Worm (Caenorhabditis elegans): ENCODE measurements around the gene K02E2.8.
A peak's percentile ranks its signal among the peaks of the same experiment; 100 is the strongest.

Gene K02E2.8

DNA sequence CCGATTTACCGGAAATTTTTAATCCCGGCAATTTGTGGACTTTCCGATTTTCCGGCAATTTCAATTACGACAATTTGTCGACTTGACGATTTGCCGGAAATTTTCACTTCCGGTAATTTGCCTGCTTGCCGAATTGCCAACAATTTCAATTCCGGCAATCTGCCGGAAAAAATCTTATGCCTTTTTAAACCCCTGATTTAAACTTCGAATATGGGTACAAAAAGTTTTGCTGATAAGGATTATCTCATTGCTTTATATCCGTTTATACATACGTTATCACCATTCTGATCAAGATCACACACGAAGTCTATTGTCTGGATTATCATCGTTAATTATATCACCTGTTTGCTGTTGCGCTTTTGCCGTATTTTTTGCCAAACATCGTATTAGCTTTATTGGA is 10.3 kb downstream of the K02E2.8 start, which contains the start of gene grd-11:
Gene grd-11 (plus strand): TSS at position 301 of the 400 bp plus-strand sequence.
- TF ChIP-seq unc-130 (tag; optimal IDR thresholded peaks at IDR 0.05) (no peak), mep-1 (tag; optimal IDR thresholded peaks at IDR 0.05) (no peak), unc-98 (GFP tag; IDR thresholded peaks at IDR 0.05) (no peak), nhr-20 (tag; optimal IDR thresholded peaks at IDR 0.05) (no peak), C16A3.4 (tag; optimal IDR thresholded peaks at IDR 0.05) (no peak), ceh-82 (tag; optimal IDR thresholded peaks at IDR 0.05) (no peak), sup-37 (GFP tag; optimal IDR thresholded peaks at IDR 0.05) (no peak), fkh-10 (GFP tag; optimal IDR thresholded peaks at IDR 0.05) (no peak), tlp-1 (tag; optimal IDR thresholded peaks at IDR 0.05) (no peak), nhr-47 (tag; optimal IDR thresholded peaks at IDR 0.05) (no peak), pag-3 (tag; optimal IDR thresholded peaks at IDR 0.05; ENCODE audit: borderline replicate concordance, insufficient read depth) (no peak), irx-1 (tag; optimal IDR thresholded peaks at IDR 0.05) (no peak), snu-23 (GFP tag; optimal IDR thresholded peaks at IDR 0.05) (no peak), lsy-2 (tag; optimal IDR thresholded peaks at IDR 0.05) (no peak), ama-1 (optimal IDR thresholded peaks at IDR 0.05) (no peak), sptf-1 (tag; optimal IDR thresholded peaks at IDR 0.05) (no peak), lin-15B (tag; optimal IDR thresholded peaks at IDR 0.05) (no peak), tbx-2 (tag; optimal IDR thresholded peaks at IDR 0.05) (no peak), ztf-4 (tag; optimal IDR thresholded peaks at IDR 0.05) (no peak), unc-62 (GFP tag; optimal IDR thresholded peaks at IDR 0.05) (no peak)

DNA sequence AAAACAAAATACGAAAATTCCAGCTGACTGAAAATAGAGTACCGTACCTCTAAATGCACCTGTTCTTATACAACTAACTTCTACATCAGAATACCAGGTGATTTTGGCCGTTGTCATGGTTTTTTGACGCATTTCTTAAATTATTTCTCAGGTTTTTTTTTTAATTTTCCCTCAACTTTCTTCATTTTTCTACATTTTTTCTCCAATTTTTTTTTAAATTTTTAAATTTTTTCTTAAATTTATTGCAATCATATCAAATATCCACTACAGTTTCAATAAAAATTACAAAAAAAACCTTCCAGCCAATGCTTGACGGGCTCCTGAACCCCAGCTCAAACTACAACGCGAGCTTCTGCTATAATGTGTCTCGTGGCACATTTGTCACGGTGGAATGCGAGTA is 15.5 kb downstream of the K02E2.8 start, which contains the start of gene K02E2.1:
Gene K02E2.1 (plus strand): TSS at position 301 of the 400 bp plus-strand sequence.
- peak; percentile 52 for TF ChIP-seq hlh-4 (tag; optimal IDR thresholded peaks at IDR 0.05)
- no peak for TF ChIP-seq lin-14 (GFP tag; optimal IDR thresholded peaks at IDR 0.05)

DNA sequence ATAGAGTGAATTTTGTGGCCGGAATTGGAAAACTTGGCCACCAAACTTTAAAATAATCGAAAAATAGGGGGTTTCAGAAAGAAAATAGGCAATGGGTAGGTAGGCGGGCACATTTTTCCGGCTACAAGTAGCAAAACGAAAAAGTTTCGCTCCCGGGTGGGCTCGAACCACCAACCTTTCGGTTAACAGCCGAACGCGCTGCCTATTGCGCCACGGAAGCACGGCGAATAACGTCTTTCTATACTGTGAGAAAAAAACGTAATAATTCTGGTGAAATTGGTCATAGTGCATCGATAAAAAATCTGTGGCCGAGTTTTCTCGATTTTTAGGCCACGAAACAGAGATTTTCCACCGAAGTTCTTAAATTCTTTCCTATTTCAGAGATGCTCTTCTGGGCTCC is 16.4 kb downstream of the K02E2.8 start:
- TF ChIP-seq nhr-85 (tag) (peak; percentile 2), nhr-71 (tag; optimal IDR thresholded peaks at IDR 0.05) (no peak)

DNA sequence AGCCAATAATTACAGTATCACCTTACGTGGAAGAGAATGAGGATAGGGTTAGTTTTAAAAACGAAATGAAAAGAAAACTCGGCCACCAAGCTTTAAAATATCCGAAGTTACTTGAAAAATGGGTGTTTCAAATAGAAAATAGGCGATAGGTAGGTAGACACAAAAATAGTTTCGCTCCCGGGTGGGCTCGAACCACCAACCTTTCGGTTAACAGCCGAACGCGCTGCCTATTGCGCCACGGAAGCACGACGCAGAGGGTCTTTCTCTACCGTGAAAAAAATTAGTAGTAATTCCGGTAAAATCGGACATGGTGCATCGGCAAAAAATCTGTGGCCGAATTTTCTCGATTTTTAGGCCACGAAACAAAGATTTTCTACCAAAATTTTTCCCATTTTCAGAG is 19.1 kb downstream of the K02E2.8 start:
- no peak for TF ChIP-seq hpl-2 (GFP tag; optimal IDR thresholded peaks at IDR 0.05)
- TF ChIP-seq pqm-1 (tag; optimal IDR thresholded peaks at IDR 0.05), result no peak
- no peak for TF ChIP-seq alr-1 (tag; optimal IDR thresholded peaks at IDR 0.05; ENCODE audit: borderline replicate concordance)
- no peak for TF ChIP-seq sptf-1 (tag; optimal IDR thresholded peaks at IDR 0.05)
- no peak for TF ChIP-seq mef-2 (tag; optimal IDR thresholded peaks at IDR 0.05)
- TF ChIP-seq dpl-1 (GFP tag; optimal IDR thresholded peaks at IDR 0.05), result no peak
- no peak for TF ChIP-seq C34B4.2 (tag; optimal IDR thresholded peaks at IDR 0.05)
- TF ChIP-seq mep-1 (tag; optimal IDR thresholded peaks at IDR 0.05), result no peak
- no peak for TF ChIP-seq C16A3.4 (tag; optimal IDR thresholded peaks at IDR 0.05)
- no peak for TF ChIP-seq nhr-28 (tag; optimal IDR thresholded peaks at IDR 0.05)
- TF ChIP-seq ces-1 (GFP tag; optimal IDR thresholded peaks at IDR 0.05), result no peak
- no peak for TF ChIP-seq mdl-1 (tag; optimal IDR thresholded peaks at IDR 0.05)
- TF ChIP-seq efl-1 (optimal IDR thresholded peaks at IDR 0.05), result no peak
- no peak for TF ChIP-seq efl-1 (GFP tag; optimal IDR thresholded peaks at IDR 0.05 in 1 of 2)
- no peak for TF ChIP-seq ceh-82 (tag; optimal IDR thresholded peaks at IDR 0.05)
- no peak for TF ChIP-seq nhr-90 (tag; optimal IDR thresholded peaks at IDR 0.05; ENCODE audit: poor library complexity)
- TF ChIP-seq fos-1 (tag; optimal IDR thresholded peaks at IDR 0.05), result no peak
- TF ChIP-seq nhr-77 (tag; optimal IDR thresholded peaks at IDR 0.05), result no peak

DNA sequence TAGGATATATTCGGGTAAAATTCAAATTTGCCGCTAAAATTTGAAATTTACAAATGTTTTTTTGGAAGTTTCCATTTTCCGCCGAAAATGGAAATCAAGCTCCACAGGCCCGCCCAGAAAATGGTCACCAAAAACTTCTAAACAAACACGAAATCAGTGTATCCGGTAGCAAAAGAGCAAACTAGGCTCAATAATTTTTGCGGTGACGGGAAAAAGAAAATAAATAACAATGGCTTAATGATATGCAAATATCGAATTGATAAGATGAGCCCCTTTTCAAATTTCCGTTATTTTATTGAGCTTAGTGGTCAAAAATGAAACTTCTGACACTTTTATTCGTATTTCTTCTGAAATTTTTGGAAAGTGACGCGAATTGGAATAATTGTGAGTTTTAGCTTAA is 21.9 kb downstream of the K02E2.8 start, which contains the start of gene Y38H6A.3:
Gene Y38H6A.3 (plus strand): TSS at position 301 of the 400 bp plus-strand sequence.
- TF ChIP-seq nhr-28 (tag; optimal IDR thresholded peaks at IDR 0.05) (no peak), nhr-71 (tag; optimal IDR thresholded peaks at IDR 0.05) (no peak)
